Fruit fly (Drosophila melanogaster): ENCODE results near the gene cdm.

DNA sequence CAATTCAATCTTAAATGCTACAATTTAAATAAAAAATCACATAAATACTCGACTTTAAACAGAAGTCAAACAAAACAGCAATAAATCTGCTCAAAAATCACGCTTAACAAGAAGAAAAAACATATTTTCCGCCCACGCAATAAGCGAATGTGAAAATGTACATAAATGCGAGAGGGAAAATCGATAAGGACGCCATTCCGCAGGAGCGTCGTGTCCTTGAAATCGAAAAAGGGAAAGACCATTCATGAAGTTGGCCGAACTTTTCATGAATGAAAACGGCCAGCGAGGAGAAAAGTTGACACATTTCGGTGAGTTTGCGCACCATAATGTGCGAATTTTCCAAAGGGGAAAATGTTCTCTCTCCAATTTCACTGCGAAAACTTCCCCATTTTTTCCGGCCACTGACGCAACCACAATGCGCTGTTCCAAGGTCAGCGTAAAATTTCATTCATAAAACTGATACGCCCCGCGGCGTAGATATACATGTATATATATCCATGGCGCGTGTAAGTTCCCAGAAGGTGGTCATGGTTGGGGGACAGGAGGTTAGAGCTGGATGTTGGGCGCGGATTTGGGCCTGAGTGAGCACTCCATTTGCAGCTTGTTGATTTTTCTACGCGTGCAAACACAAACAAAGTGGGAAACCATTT is 23.0 kb downstream of the cdm start:
- TF ChIP-seq Mio (GFP tag; optimal IDR thresholded peaks at IDR 0.05), result no peak
- TF ChIP-seq Hnf4 (GFP tag; optimal IDR thresholded peaks at IDR 0.05), result no peak
- no peak for TF ChIP-seq psq (GFP tag; optimal IDR thresholded peaks at IDR 0.05)
- no peak for TF ChIP-seq Jra (GFP tag; optimal IDR thresholded peaks at IDR 0.05)
- no peak for TF ChIP-seq OdsH (GFP tag; optimal IDR thresholded peaks at IDR 0.05)
- no peak for TF ChIP-seq woc (GFP tag; optimal IDR thresholded peaks at IDR 0.05)
- TF ChIP-seq Hr78 (GFP tag; optimal IDR thresholded peaks at IDR 0.05), result no peak
- no peak for TF ChIP-seq Abd-B (GFP tag; optimal IDR thresholded peaks at IDR 0.05)
- no peak for TF ChIP-seq lola (GFP tag; optimal IDR thresholded peaks at IDR 0.05)
- TF ChIP-seq N (GFP tag; optimal IDR thresholded peaks at IDR 0.05), result no peak
- no peak for TF ChIP-seq Dfd (GFP tag; optimal IDR thresholded peaks at IDR 0.05)
